Fruit fly (Drosophila melanogaster): Measurements from ENCODE around the gene CG42659.

dm6 chr2L:18011375-18011774 is 4.2 kb downstream of the CG42659 start, which contains the start of gene elfless:
- TF ChIP-seq CG8478 (optimal IDR thresholded peaks at IDR 0.05) (no peak), CTCF (optimal IDR thresholded peaks at IDR 0.05) (no peak)

Data from S2 (cell line).